Fruit fly (Drosophila melanogaster) whole organism, wandering third instar larva: ENCODE data around the gene Trs33.
A peak's percentile ranks its signal among the peaks of the same experiment; 100 is the strongest.

Experiments used
- Abd-B ChIP-seq: fragments of >200 bp; optimal IDR thresholded peaks from 2 replicates; lab custom pipeline; 2017; ENCODE audit warnings: missing biosample characterization, missing genetic modification characterization
- CG9705 ChIP-seq: fragments of 200-800 bp; sonication (Bioruptor generic); optimal IDR thresholded peaks from 2 replicates; lab custom pipeline; 2018; ENCODE audit warnings: missing biosample characterization, mild to moderate bottlenecking, missing genetic modification characterization
- Dfd ChIP-seq: fragments of >200 bp; optimal IDR thresholded peaks from 2 replicates; lab custom pipeline; 2017; ENCODE audit warnings: missing biosample characterization, missing genetic modification characterization
- Dif ChIP-seq: fragments of 200-275, 200-300 bp; sonication (Bioruptor generic); optimal IDR thresholded peaks from 2 replicates; lab custom pipeline; 2018; ENCODE audit warnings: missing biosample characterization, missing genetic modification characterization; ENCODE audit not compliant: partially characterized antibody
- GATAd ChIP-seq: sonication (Bioruptor generic); optimal IDR thresholded peaks from 2 replicates; lab custom pipeline; 2016; ENCODE audit warnings: missing biosample characterization, missing genetic modification characterization
- HLH106 ChIP-seq: fragments of 200-800 bp; optimal IDR thresholded peaks from 3 replicates; lab custom pipeline; 2019; ENCODE audit warnings: missing biosample characterization, mild to moderate bottlenecking, missing genetic modification characterization, moderate library complexity
- Hnf4 ChIP-seq: fragments of 200-800 bp; sonication (Bioruptor generic); optimal IDR thresholded peaks from 2 replicates; lab custom pipeline; 2016; ENCODE audit warnings: missing biosample characterization, mild to moderate bottlenecking, missing genetic modification characterization
- Hr78 ChIP-seq: fragments of >200 bp; optimal IDR thresholded peaks from 2 replicates; lab custom pipeline; 2017; ENCODE audit warnings: missing biosample characterization, missing genetic modification characterization
- Hr83 ChIP-seq: fragments of 200-300 bp; sonication (Bioruptor generic); optimal IDR thresholded peaks from 2 replicates; lab custom pipeline; 2016; ENCODE audit warnings: missing biosample characterization, mild to moderate bottlenecking, missing genetic modification characterization, moderate library complexity; ENCODE audit not compliant: poor library complexity, severe bottlenecking
- Mio ChIP-seq: sonication (Bioruptor generic); optimal IDR thresholded peaks from 2 replicates; lab custom pipeline; 2016; ENCODE audit warnings: missing biosample characterization, missing genetic modification characterization
- Myc ChIP-seq: fragments of >200 bp; optimal IDR thresholded peaks from 2 replicates; lab custom pipeline; 2017
- N ChIP-seq: fragments of >200 bp; optimal IDR thresholded peaks from 2 replicates; lab custom pipeline; 2018; ENCODE audit warnings: missing biosample characterization, missing external identifiers, missing genetic modification characterization
- OdsH ChIP-seq: fragments of 200-800 bp; sonication (Bioruptor generic); optimal IDR thresholded peaks from 2 replicates; lab custom pipeline; 2016; ENCODE audit warnings: missing biosample characterization, mild to moderate bottlenecking, missing genetic modification characterization
- Rel ChIP-seq, 2 experiments: fragments of 200-800 bp; sonication (Bioruptor generic) in 1 of 2; optimal IDR thresholded peaks; 2 replicates in 1 of 2; 3 replicates in 1 of 2; lab custom pipeline; 2016 to 2019; ENCODE audit warnings: mild to moderate bottlenecking in 2 of 2, missing biosample characterization in 2 of 2, missing genetic modification characterization in 2 of 2, moderate library complexity in 1 of 2
- Sp1 ChIP-seq: fragments of 200-800 bp; sonication (Bioruptor generic); optimal IDR thresholded peaks from 3 replicates; lab custom pipeline; 2019; ENCODE audit warnings: missing biosample characterization, mild to moderate bottlenecking, missing genetic modification characterization, moderate library complexity
- Vsx2 ChIP-seq: fragments of 200-300, 225-300 bp; sonication (Bioruptor generic); optimal IDR thresholded peaks from 2 replicates; lab custom pipeline; 2018; ENCODE audit warnings: missing biosample characterization, missing genetic modification characterization; ENCODE audit not compliant: partially characterized antibody
- br ChIP-seq: fragments of 200-800 bp; sonication (Bioruptor generic); optimal IDR thresholded peaks from 2 replicates; lab custom pipeline; 2016; ENCODE audit warnings: missing biosample characterization, missing genetic modification characterization
- brk ChIP-seq: fragments of 200-800 bp; sonication (Bioruptor generic); optimal IDR thresholded peaks from 2 replicates; lab custom pipeline; 2016; ENCODE audit warnings: missing biosample characterization, mild to moderate bottlenecking, missing genetic modification characterization
- dl ChIP-seq, 2 experiments: fragments of 175-275, 200-275 bp in 1 of 2; fragments of 200-275 bp in 1 of 2; sonication (Bioruptor generic); optimal IDR thresholded peaks; lab custom pipeline; 2018; ENCODE audit warnings: mild to moderate bottlenecking in 2 of 2, missing biosample characterization in 2 of 2, missing genetic modification characterization in 2 of 2, moderate library complexity in 2 of 2; ENCODE audit not compliant: partially characterized antibody in 2 of 2, insufficient read depth in 1 of 2
- dsf ChIP-seq: sonication (Bioruptor generic); optimal IDR thresholded peaks from 2 replicates; lab custom pipeline; 2016; ENCODE audit warnings: missing biosample characterization, missing genetic modification characterization, borderline replicate concordance
- ey ChIP-seq: fragments of 200-800 bp; sonication (Bioruptor generic); optimal IDR thresholded peaks from 2 replicates; lab custom pipeline; 2016; ENCODE audit warnings: missing biosample characterization, missing genetic modification characterization
- foxo ChIP-seq, 2 experiments: fragments of 200-800 bp; sonication (Bioruptor generic); optimal IDR thresholded peaks; 2 replicates in 1 of 2; 3 replicates in 1 of 2; lab custom pipeline; 2016 to 2017; ENCODE audit warnings: missing biosample characterization in 2 of 2, missing genetic modification characterization in 2 of 2
- fru ChIP-seq: fragments of 200-800 bp; sonication (Bioruptor generic); optimal IDR thresholded peaks from 3 replicates; lab custom pipeline; 2016; ENCODE audit warnings: missing biosample characterization, mild to moderate bottlenecking, missing genetic modification characterization
- h ChIP-seq: fragments of 200-800 bp; sonication (Bioruptor generic); optimal IDR thresholded peaks from 3 replicates; lab custom pipeline; 2016; ENCODE audit warnings: missing biosample characterization, mild to moderate bottlenecking, missing genetic modification characterization
- jim ChIP-seq: fragments of 175-275, 200-325 bp; sonication (Bioruptor generic); optimal IDR thresholded peaks from 2 replicates; lab custom pipeline; 2016; ENCODE audit warnings: missing biosample characterization, mild to moderate bottlenecking, missing genetic modification characterization
- lola ChIP-seq: fragments of >200 bp; optimal IDR thresholded peaks from 2 replicates; lab custom pipeline; 2017; ENCODE audit warnings: missing biosample characterization, missing genetic modification characterization
- pan ChIP-seq: fragments of >200 bp; optimal IDR thresholded peaks from 2 replicates; lab custom pipeline; 2017
- psq ChIP-seq: fragments of 200-800 bp; sonication (Bioruptor generic); optimal IDR thresholded peaks from 3 replicates; lab custom pipeline; 2017; ENCODE audit warnings: missing biosample characterization, mild to moderate bottlenecking, missing genetic modification characterization, moderate library complexity
- rgr ChIP-seq: fragments of 200-800 bp; sonication (Bioruptor generic); optimal IDR thresholded peaks from 3 replicates; lab custom pipeline; 2016; ENCODE audit warnings: missing biosample characterization, mild to moderate bottlenecking, missing genetic modification characterization
- sage ChIP-seq: fragments of 200-800 bp; sonication (Bioruptor generic); optimal IDR thresholded peaks from 2 replicates; lab custom pipeline; 2016; ENCODE audit warnings: missing biosample characterization, mild to moderate bottlenecking, missing genetic modification characterization
- sv ChIP-seq: fragments of 200-800 bp; sonication (Bioruptor generic); optimal IDR thresholded peaks from 3 replicates; lab custom pipeline; 2016; ENCODE audit warnings: missing biosample characterization, missing genetic modification characterization
- tai ChIP-seq: sonication (Bioruptor generic); optimal IDR thresholded peaks from 2 replicates; lab custom pipeline; 2016; ENCODE audit warnings: missing biosample characterization, missing genetic modification characterization
- usp ChIP-seq: fragments of >200 bp; optimal IDR thresholded peaks from 2 replicates; lab custom pipeline; 2017; ENCODE audit warnings: missing biosample characterization, missing genetic modification characterization
- woc ChIP-seq: sonication (Bioruptor generic); optimal IDR thresholded peaks from 2 replicates; lab custom pipeline; 2016; ENCODE audit warnings: missing biosample characterization, mild to moderate bottlenecking, missing genetic modification characterization

Gene Trs33

DNA sequence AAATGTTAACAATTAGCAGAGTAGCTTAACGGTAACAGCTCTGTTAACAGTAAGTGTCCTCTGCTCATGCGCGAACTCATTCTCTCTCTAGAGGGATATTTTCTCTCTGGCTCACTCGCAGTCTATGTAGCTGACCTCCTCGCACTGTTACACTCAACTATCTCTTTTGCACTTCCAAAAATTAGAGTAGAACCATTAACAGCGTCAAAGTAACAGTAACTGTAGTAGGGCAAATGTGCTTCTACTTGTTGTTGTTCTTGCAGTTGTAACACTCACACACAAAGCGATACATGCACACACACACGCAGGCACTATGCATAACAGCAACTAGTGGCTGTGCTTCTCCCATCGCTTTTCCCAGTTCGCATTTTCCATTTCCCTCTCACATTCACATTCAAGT lies 28.3 kb upstream of the Trs33 start:
- no peak for TF ChIP-seq GATAd
- TF ChIP-seq lola (GFP tag; lab: Kevin White, UChicago): no peak
- no peak for TF ChIP-seq pan (lab: Kevin White, UChicago)
- no peak for TF ChIP-seq fru (GFP tag; lab: Kevin White, UChicago)
- no peak for TF ChIP-seq OdsH
- no peak for TF ChIP-seq dl (GFP tag; optimal IDR thresholded peaks at IDR 0.05; lab: Kevin White, UChicago; ENCODE audit: insufficient read depth in 1 of 2, partially characterized antibody in 2 of 2)
- TF ChIP-seq sage (GFP tag; lab: Kevin White, UChicago): no peak
- no peak for TF ChIP-seq psq
- TF ChIP-seq tai (GFP tag; lab: Kevin White, UChicago): no peak
- no peak for TF ChIP-seq dsf (GFP tag; lab: Kevin White, UChicago)
- no peak for TF ChIP-seq h (GFP tag; lab: Kevin White, UChicago)
- TF ChIP-seq usp (GFP tag; lab: Kevin White, UChicago): no peak
- no peak for TF ChIP-seq N (GFP tag; lab: Kevin White, UChicago)
- no peak for TF ChIP-seq rgr (GFP tag; lab: Kevin White, UChicago)
- no peak for TF ChIP-seq HLH106 (tag; lab: Kevin White, UChicago)
- no peak for TF ChIP-seq Abd-B (GFP tag; lab: Kevin White, UChicago)
- no peak for TF ChIP-seq brk (GFP tag; lab: Kevin White, UChicago)

DNA sequence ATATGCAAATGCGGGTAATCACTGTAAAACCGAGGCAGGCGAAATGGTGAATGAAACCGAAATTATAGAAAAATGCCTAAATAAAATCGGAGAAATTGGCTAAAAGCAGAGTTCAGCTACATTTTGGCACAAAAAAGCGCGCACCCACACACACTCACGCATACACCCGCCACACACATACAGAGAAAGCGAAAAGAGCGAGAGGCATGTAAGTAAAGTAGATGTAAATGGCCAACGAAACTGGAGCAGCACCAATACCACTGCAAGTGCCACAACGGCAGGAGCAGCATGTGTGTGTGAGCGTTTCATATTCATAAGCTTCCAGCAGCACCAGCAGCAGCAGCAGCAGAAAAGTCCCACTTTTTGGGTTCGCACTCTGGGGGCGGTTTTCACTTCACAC lies 24.7 kb upstream of the Trs33 start:
- TF ChIP-seq psq (no peak), Hnf4 (GFP tag; lab: Kevin White, UChicago) (no peak), tai (GFP tag; lab: Kevin White, UChicago) (no peak), Hr83 (GFP tag; lab: Kevin White, UChicago) (no peak), OdsH (no peak), Dfd (GFP tag; lab: Kevin White, UChicago) (no peak), woc (no peak), sage (GFP tag; lab: Kevin White, UChicago) (no peak), Myc (lab: Kevin White, UChicago) (no peak), CG9705 (no peak), sv (GFP tag; lab: Kevin White, UChicago) (no peak), Rel (GFP tag; optimal IDR thresholded peaks at IDR 0.05; lab: Kevin White, UChicago) (no peak), Rel (tag; optimal IDR thresholded peaks at IDR 0.05; lab: Kevin White, UChicago) (no peak), Abd-B (GFP tag; lab: Kevin White, UChicago) (no peak), jim (GFP tag; lab: Kevin White, UChicago) (no peak), dsf (GFP tag; lab: Kevin White, UChicago) (no peak)
- TF ChIP-seq, all 38 proteins: peak for 0

DNA sequence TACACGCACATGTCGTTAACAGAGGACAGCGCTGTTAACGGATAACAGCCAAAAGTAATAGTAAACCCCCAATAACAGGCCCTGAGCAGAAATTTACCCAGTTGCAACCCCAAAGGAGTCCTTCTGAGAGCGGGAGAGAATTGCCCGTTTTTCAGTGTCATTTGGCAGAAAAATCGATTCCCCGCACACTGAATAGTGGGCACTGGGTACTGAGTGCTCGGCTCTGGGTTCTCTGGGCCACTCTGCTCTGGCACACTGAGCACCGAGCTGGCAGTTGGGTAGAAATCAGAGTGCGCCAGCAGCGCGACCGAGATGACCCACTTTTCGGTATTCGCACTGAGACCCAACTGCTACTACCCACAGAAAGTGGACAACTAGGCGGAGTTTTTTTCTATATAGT lies 23.6 kb upstream of the Trs33 start, which contains the start of gene Rbp:
TSS of gene Rbp (plus strand) at position 239 of the 400 bp plus-strand sequence.
- TF ChIP-seq Rel (GFP tag; optimal IDR thresholded peaks at IDR 0.05; lab: Kevin White, UChicago): no peak
- no peak for TF ChIP-seq Rel (tag; optimal IDR thresholded peaks at IDR 0.05; lab: Kevin White, UChicago)
- no peak for TF ChIP-seq Dfd (GFP tag; lab: Kevin White, UChicago)
- TF ChIP-seq Hnf4 (GFP tag; lab: Kevin White, UChicago): no peak
- TF ChIP-seq sage (GFP tag; lab: Kevin White, UChicago): no peak
- TF ChIP-seq Hr78: no peak
- TF ChIP-seq usp (GFP tag; lab: Kevin White, UChicago): no peak
- TF ChIP-seq Myc (lab: Kevin White, UChicago): no peak
- TF ChIP-seq Dif: peak; percentile 21

DNA sequence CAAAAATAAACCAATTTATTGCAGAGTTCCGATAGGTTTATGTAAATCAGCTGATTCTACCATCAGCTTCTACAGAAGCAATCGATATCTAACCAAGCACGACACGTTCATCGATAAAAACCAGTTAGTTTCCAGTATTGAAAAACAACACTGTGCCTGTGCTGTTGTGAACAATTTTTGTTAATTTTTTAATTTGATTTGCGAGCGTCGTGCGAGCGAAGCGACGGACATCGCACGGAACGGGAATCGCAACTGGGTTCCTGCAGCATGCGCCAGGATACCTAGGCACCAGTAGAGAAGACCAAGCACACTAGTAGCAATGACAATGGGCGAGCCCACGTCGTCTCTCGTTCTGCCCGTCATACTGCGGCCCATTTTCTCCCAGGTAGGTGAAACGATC lies 21.0 kb upstream of the Trs33 start, which contains the start of the genes Ccm3 and CG6136:
TSS of gene Ccm3 (plus strand) at position 125 of the 400 bp plus-strand sequence.
TSS of gene CG6136 (minus strand) at position 380 of the 400 bp plus-strand sequence.
- TF ChIP-seq ey (GFP tag; lab: Kevin White, UChicago) (peak; percentile 5), h (GFP tag; lab: Kevin White, UChicago) (peak; percentile 76), OdsH (peak; percentile 36), Vsx2 (no peak), foxo (GFP tag; optimal IDR thresholded peaks at IDR 0.05; lab: Kevin White, UChicago) (peak in 1 of 2 experiments; percentile 48), sv (GFP tag; lab: Kevin White, UChicago) (no peak), tai (GFP tag; lab: Kevin White, UChicago) (no peak), dsf (GFP tag; lab: Kevin White, UChicago) (no peak), jim (GFP tag; lab: Kevin White, UChicago) (no peak), N (GFP tag; lab: Kevin White, UChicago) (no peak), Hr83 (GFP tag; lab: Kevin White, UChicago) (peak; percentile 81), HLH106 (tag; lab: Kevin White, UChicago) (peak; percentile 44), Myc (lab: Kevin White, UChicago) (no peak), Abd-B (GFP tag; lab: Kevin White, UChicago) (no peak), Rel (GFP tag; optimal IDR thresholded peaks at IDR 0.05; lab: Kevin White, UChicago) (no peak), Rel (tag; optimal IDR thresholded peaks at IDR 0.05; lab: Kevin White, UChicago) (peak; percentile 40), br (GFP tag; lab: Kevin White, UChicago) (peak; percentile 71), Sp1 (peak; percentile 54), Mio (GFP tag; lab: Kevin White, UChicago) (peak; percentile 4), rgr (GFP tag; lab: Kevin White, UChicago) (peak; percentile 68), fru (GFP tag; lab: Kevin White, UChicago) (peak; percentile 50), psq (peak; percentile 18), CG9705 (peak; percentile 20)
